Worm (Caenorhabditis elegans) whole organism, mixed stage, embryonic: ENCODE data around the gene cox-18.

Experiments
- blmp-1 ChIP-seq: fragments of 150-350 bp; optimal IDR thresholded peaks from 2 replicates; lab custom pipeline; 2014; ENCODE audit warnings: missing biosample characterization, missing genetic modification characterization
- ceh-43 ChIP-seq: fragments of 200-800 bp; sonication (Bioruptor generic); optimal IDR thresholded peaks from 2 replicates; lab custom pipeline; 2018; ENCODE audit warnings: mild to moderate bottlenecking, missing genetic modification characterization, moderate library complexity, missing compliant biosample characterization
- ceh-83 ChIP-seq: fragments of 200-800 bp; sonication (Bioruptor generic); optimal IDR thresholded peaks from 2 replicates; lab custom pipeline; 2018; ENCODE audit warnings: mild to moderate bottlenecking, missing genetic modification characterization, missing compliant biosample characterization
- ces-1 ChIP-seq: fragments of 150-350 bp; optimal IDR thresholded peaks from 2 replicates; lab custom pipeline; 2014; ENCODE audit warnings: missing biosample characterization, missing genetic modification reagents, missing genetic modification characterization
- cnd-1 ChIP-seq: fragments of 200-800 bp; sonication (Bioruptor generic); optimal IDR thresholded peaks from 2 replicates; lab custom pipeline; 2018; ENCODE audit warnings: mild to moderate bottlenecking, missing genetic modification characterization, missing compliant biosample characterization
- drap-1 ChIP-seq: fragments of 200-800 bp; sonication (Bioruptor generic); optimal IDR thresholded peaks from 3 replicates; lab custom pipeline; 2018; ENCODE audit warnings: mild to moderate bottlenecking, missing genetic modification characterization, missing compliant biosample characterization
- elt-1 ChIP-seq: sonication (generic microtip); optimal IDR thresholded peaks from 2 replicates; lab custom pipeline; 2017; ENCODE audit warnings: missing genetic modification characterization, mild to moderate bottlenecking, missing compliant biosample characterization, antibody characterized with exemption, moderate library complexity, borderline replicate concordance; ENCODE audit not compliant: insufficient read depth
- flh-1 ChIP-seq: fragments of 200-800 bp; sonication (Bioruptor generic); optimal IDR thresholded peaks from 2 replicates; lab custom pipeline; 2018; ENCODE audit warnings: mild to moderate bottlenecking, missing genetic modification characterization, moderate library complexity, missing compliant biosample characterization
- ham-2 ChIP-seq: fragments of 200-800 bp; sonication (Bioruptor generic); optimal IDR thresholded peaks from 2 replicates; lab custom pipeline; 2018; ENCODE audit warnings: mild to moderate bottlenecking, missing genetic modification characterization, missing compliant biosample characterization
- hlh-1 ChIP-seq: fragments of 150-350 bp; optimal IDR thresholded peaks from 2 replicates; lab custom pipeline; 2014; ENCODE audit warnings: missing biosample characterization, missing genetic modification reagents, missing genetic modification characterization
- lin-13 ChIP-seq: fragments of 150-350 bp; optimal IDR thresholded peaks from 2 replicates; lab custom pipeline; 2014; ENCODE audit warnings: missing biosample characterization, missing genetic modification characterization
- lin-32 ChIP-seq: fragments of 200-800 bp; sonication (Bioruptor generic); optimal IDR thresholded peaks from 2 replicates; lab custom pipeline; 2018; ENCODE audit warnings: mild to moderate bottlenecking, missing genetic modification characterization, missing compliant biosample characterization
- lsy-2 ChIP-seq: fragments of 150-350 bp; optimal IDR thresholded peaks from 2 replicates; lab custom pipeline; 2014; ENCODE audit warnings: missing biosample characterization, missing genetic modification characterization
- mab-5 ChIP-seq: fragments of 150-350 bp; optimal IDR thresholded peaks from 2 replicates; lab custom pipeline; 2014; ENCODE audit warnings: missing biosample characterization, missing genetic modification characterization
- mls-2 ChIP-seq: sonication (generic microtip); optimal IDR thresholded peaks from 2 replicates; lab custom pipeline; 2016; ENCODE audit warnings: mild to moderate bottlenecking, missing genetic modification characterization, moderate library complexity, missing compliant biosample characterization
- nhr-2 ChIP-seq: fragments of 150-350 bp; optimal IDR thresholded peaks from 2 replicates; lab custom pipeline; 2014; ENCODE audit warnings: missing biosample characterization, missing genetic modification characterization
- nhr-237 ChIP-seq: fragments of 150-350 bp; optimal IDR thresholded peaks from 2 replicates; lab custom pipeline; 2014; ENCODE audit warnings: missing biosample characterization, missing genetic modification characterization
- nhr-28 ChIP-seq: fragments of 150-350 bp; optimal IDR thresholded peaks from 2 replicates; lab custom pipeline; 2014; ENCODE audit warnings: missing biosample characterization, missing genetic modification characterization
- nhr-76 ChIP-seq: sonication (generic microtip); optimal IDR thresholded peaks from 2 replicates; lab custom pipeline; 2017; ENCODE audit warnings: missing biosample characterization, missing genetic modification characterization
- pha-4 ChIP-seq: fragments of 150-350 bp; optimal IDR thresholded peaks from 2 replicates; lab custom pipeline; 2018; ENCODE audit warnings: missing biosample characterization, missing genetic modification reagents, missing genetic modification characterization
- sem-2 ChIP-seq: fragments of 200-800 bp; sonication (Bioruptor generic); optimal IDR thresholded peaks from 2 replicates; lab custom pipeline; 2018; ENCODE audit warnings: mild to moderate bottlenecking, missing genetic modification characterization, missing compliant biosample characterization
- sptf-1 ChIP-seq: sonication (generic microtip); optimal IDR thresholded peaks from 2 replicates; lab custom pipeline; 2017; ENCODE audit warnings: mild to moderate bottlenecking, missing genetic modification characterization, moderate library complexity, missing compliant biosample characterization
- tbx-8 ChIP-seq: fragments of 200-800 bp; sonication (Bioruptor generic); optimal IDR thresholded peaks from 2 replicates; lab custom pipeline; 2018; ENCODE audit warnings: mild to moderate bottlenecking, missing genetic modification characterization, moderate library complexity, missing compliant biosample characterization
- unc-39 ChIP-seq: fragments of 150-350 bp; optimal IDR thresholded peaks from 2 replicates; lab custom pipeline; 2014; ENCODE audit warnings: missing biosample characterization, missing genetic modification characterization
- unc-62 ChIP-seq: fragments of 150-350 bp; optimal IDR thresholded peaks from 2 replicates; lab custom pipeline; 2014; ENCODE audit warnings: missing biosample characterization, missing genetic modification reagents, missing genetic modification characterization
- zip-8 ChIP-seq: fragments of 150-350 bp; optimal IDR thresholded peaks from 2 replicates; lab custom pipeline; 2014; ENCODE audit warnings: missing biosample characterization, missing genetic modification characterization
- ztf-11 ChIP-seq: fragments of 150-350 bp; optimal IDR thresholded peaks from 2 replicates; lab custom pipeline; 2014; ENCODE audit warnings: missing biosample characterization, missing genetic modification characterization

Gene cox-18

ce11 chrIV:1110999-1111398 is 13.7 kb downstream of the cox-18 start:
- TF ChIP-seq unc-62 (GFP tag; lab: Kevin White, UChicago) (peak; percentile 15), ceh-83 (GFP tag; lab: Kevin White, UChicago) (no peak)

ce11 chrIV:1113638-1114037 is 16.4 kb downstream of the cox-18 start, which contains the start of gene srx-14:
Gene srx-14, minus strand, starts transcription at chrIV:1113738.
- TF ChIP-seq flh-1 (GFP tag; lab: Kevin White, UChicago) (no peak), ceh-43 (GFP tag; lab: Kevin White, UChicago) (no peak), lin-13 (tag; lab: Kevin White, UChicago) (no peak), mls-2 (no peak), drap-1 (GFP tag; lab: Kevin White, UChicago) (no peak), lsy-2 (tag; lab: Kevin White, UChicago) (no peak), nhr-2 (tag; lab: Kevin White, UChicago) (no peak), cnd-1 (tag; lab: Kevin White, UChicago) (no peak), lin-32 (no peak)

- TF ChIP-seq ham-2 (no peak), drap-1 (GFP tag; lab: Kevin White, UChicago) (no peak), mab-5 (tag; lab: Kevin White, UChicago) (no peak), ztf-11 (tag; lab: Kevin White, UChicago) (no peak), zip-8 (tag; lab: Kevin White, UChicago) (no peak), hlh-1 (no peak), pha-4 (tag; lab: Kevin White, UChicago) (no peak), lin-13 (tag; lab: Kevin White, UChicago) (no peak), nhr-237 (tag; lab: Kevin White, UChicago) (no peak)
Observed at ce11 chrIV:1118566-1118965, 21.3 kb downstream of the cox-18 start, which contains the start of gene srx-13. Gene srx-13, minus strand, starts transcription at chrIV:1118666.

ce11 chrIV:1120865-1121264 is 23.6 kb downstream of the cox-18 start:
- TF ChIP-seq blmp-1 (tag; lab: Kevin White, UChicago), result no peak
- TF ChIP-seq hlh-1, result no peak
- TF ChIP-seq sem-2, result no peak
- no peak for TF ChIP-seq nhr-28 (tag; lab: Kevin White, UChicago)
- no peak for TF ChIP-seq nhr-76 (tag; lab: Kevin White, UChicago)
- TF ChIP-seq drap-1 (GFP tag; lab: Kevin White, UChicago), result no peak

ce11 chrIV:1121511-1121910 is 24.3 kb downstream of the cox-18 start:
- TF ChIP-seq flh-1 (GFP tag; lab: Kevin White, UChicago) (no peak), pha-4 (tag; lab: Kevin White, UChicago) (no peak), mls-2 (no peak), blmp-1 (tag; lab: Kevin White, UChicago) (no peak), elt-1 (tag; lab: Kevin White, UChicago) (no peak)

ce11 chrIV:1123357-1123756 is 26.1 kb downstream of the cox-18 start:
- TF ChIP-seq unc-39 (tag; lab: Kevin White, UChicago) (no peak), nhr-237 (tag; lab: Kevin White, UChicago) (no peak), sptf-1 (no peak), pha-4 (tag; lab: Kevin White, UChicago) (no peak), hlh-1 (no peak)

- TF ChIP-seq ces-1 (GFP tag; lab: Kevin White, UChicago), result no peak
- TF ChIP-seq, all 35 proteins: peak for 0
Observed at ce11 chrIV:1124741-1125140, 27.5 kb downstream of the cox-18 start, which contains the start of gene perm-4. Gene perm-4, minus strand, starts transcription at chrIV:1125107.

- TF ChIP-seq tbx-8 (GFP tag; lab: Kevin White, UChicago), result no peak
- TF ChIP-seq sptf-1, result no peak
- no peak for TF ChIP-seq ces-1 (GFP tag; lab: Kevin White, UChicago)
Observed at ce11 chrIV:1126490-1126889, 29.2 kb downstream of the cox-18 start, which contains the start of gene perm-2. Gene perm-2, plus strand, starts transcription at chrIV:1126790.
